Worm (Caenorhabditis elegans): ENCODE results near the gene pccb-1.

Gene pccb-1

DNA sequence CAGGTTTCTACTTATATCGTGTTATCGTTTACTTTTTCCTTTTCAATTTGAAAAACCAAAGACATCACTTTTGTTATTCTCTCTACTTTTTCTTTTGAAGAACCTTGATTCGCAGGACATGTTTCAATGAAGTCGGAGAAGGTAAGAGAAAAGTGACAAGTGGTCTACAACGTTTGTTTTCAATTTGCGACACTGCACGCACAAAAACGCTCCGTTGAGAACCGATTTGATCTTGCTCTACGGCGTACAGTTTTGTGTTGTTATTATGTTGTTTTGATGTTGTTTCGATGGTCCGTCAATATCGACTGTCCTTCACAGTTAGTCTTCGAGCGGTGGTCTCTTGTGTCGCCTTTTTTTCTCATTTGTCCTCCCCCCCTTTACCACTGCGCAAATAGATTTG is at the start of gene pccb-1:
pccb-1 (plus strand) TSS at position 127 of the 400 bp plus-strand sequence.
- no peak for TF ChIP-seq alr-1 (tag; optimal IDR thresholded peaks at IDR 0.05)
- no peak for TF ChIP-seq nhr-21 (tag; optimal IDR thresholded peaks at IDR 0.05)
- TF ChIP-seq mbf-1 (tag; optimal IDR thresholded peaks at IDR 0.05) = no peak

DNA sequence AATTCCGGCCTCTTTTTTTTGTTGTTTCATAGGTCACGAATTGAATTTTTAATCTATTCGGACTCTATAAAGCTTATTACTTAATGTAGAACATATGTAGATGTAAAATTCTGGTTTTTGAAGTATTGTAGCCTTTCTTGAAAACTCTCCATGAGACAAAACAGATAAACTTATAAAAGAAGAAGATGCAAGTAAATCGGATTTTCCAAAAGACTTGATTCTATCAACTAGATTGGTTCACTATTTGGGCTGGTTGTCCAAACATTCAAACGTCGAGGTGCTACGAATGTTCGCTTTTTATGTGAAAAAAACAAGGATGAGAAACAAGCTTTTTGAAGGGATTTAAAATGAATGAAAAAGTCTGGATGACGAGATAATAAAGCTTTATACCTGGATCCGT is 49.3 kb upstream of the pccb-1 start:
- TF ChIP-seq nhr-21 (tag; optimal IDR thresholded peaks at IDR 0.05) (no peak), nhr-12 (tag; optimal IDR thresholded peaks at IDR 0.05) (no peak), fos-1 (tag; optimal IDR thresholded peaks at IDR 0.05) (no peak), ZK546.5 (tag; optimal IDR thresholded peaks at IDR 0.05) (no peak)

DNA sequence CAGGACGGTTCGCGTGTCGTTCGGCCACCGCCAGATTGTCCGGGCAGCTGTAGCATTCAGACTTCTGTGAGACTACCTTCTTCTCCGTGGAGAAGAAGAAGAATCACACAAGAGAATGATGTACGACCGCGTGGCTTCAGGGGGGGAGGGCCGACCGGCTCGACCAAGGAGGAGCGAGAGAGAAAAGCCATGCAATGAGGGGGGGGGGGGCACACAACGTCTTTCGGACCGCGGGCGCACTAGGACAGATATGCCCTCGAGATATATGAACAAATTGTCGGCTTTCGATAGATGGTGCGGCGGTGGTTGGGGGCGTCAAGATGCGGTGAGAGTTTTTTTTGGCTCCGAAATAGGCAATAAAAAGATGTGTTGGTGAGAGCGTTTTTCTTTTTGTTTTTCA is 48.7 kb upstream of the pccb-1 start:
- no peak for TF ChIP-seq C34F6.9 (tag; optimal IDR thresholded peaks at IDR 0.05)
- no peak for TF ChIP-seq fos-1 (tag; optimal IDR thresholded peaks at IDR 0.05)
- TF ChIP-seq dmd-4 (tag; optimal IDR thresholded peaks at IDR 0.05) = no peak
- TF ChIP-seq lin-39 (tag; optimal IDR thresholded peaks at IDR 0.05) = no peak
- no peak for TF ChIP-seq ceh-82 (tag; optimal IDR thresholded peaks at IDR 0.05)
- no peak for TF ChIP-seq peb-1 (tag; optimal IDR thresholded peaks at IDR 0.05)
- no peak for TF ChIP-seq ztf-1 (GFP tag; conservative IDR thresholded peaks at IDR 0.05)
- TF ChIP-seq zag-1 (tag; optimal IDR thresholded peaks at IDR 0.05) = no peak
- no peak for TF ChIP-seq lin-11 (tag; optimal IDR thresholded peaks at IDR 0.05)
- TF ChIP-seq skn-1 (tag; optimal IDR thresholded peaks at IDR 0.05) = no peak
- no peak for TF ChIP-seq snpc-4 (tag; optimal IDR thresholded peaks at IDR 0.05)
- TF ChIP-seq nhr-6 (tag; optimal IDR thresholded peaks at IDR 0.05) = no peak
- no peak for TF ChIP-seq nhr-25 (tag; optimal IDR thresholded peaks at IDR 0.05)
- no peak for TF ChIP-seq elt-3 (tag; optimal IDR thresholded peaks at IDR 0.05)
- TF ChIP-seq mbf-1 (tag; optimal IDR thresholded peaks at IDR 0.05) = no peak
- no peak for TF ChIP-seq blmp-1 (tag; optimal IDR thresholded peaks at IDR 0.05; ENCODE audit: insufficient read depth)
- no peak for TF ChIP-seq Y55F3AM.14 (GFP tag; optimal IDR thresholded peaks at IDR 0.05)
- no peak for TF ChIP-seq nhr-21 (tag; optimal IDR thresholded peaks at IDR 0.05)
- no peak for TF ChIP-seq lin-13 (GFP tag; optimal IDR thresholded peaks at IDR 0.05)

DNA sequence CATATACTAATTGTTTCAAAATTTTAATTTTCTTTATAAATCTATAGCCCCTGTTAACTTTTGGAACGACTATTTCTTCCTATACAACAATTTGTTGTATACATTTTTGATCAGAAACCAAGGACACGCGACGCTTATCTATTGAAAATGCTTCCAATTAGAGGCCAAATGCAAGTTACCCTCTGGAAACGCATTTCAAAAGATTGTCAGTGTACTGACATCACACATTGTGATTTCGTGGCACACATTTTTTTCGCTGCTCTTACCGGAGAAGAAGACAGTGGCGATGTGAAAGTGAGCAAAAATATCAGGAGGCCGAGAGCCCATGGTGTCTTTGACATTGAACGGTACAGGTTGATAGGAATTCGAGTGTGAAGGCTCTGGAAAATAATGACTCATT is 43.9 kb upstream of the pccb-1 start, which contains the start of gene cnnm-3:
cnnm-3 (minus strand) TSS at position 382 of the 400 bp plus-strand sequence.
- TF ChIP-seq aly-2 (tag; optimal IDR thresholded peaks at IDR 0.05) (no peak), lin-39 (tag; optimal IDR thresholded peaks at IDR 0.05) (no peak), lin-13 (GFP tag; optimal IDR thresholded peaks at IDR 0.05) (no peak), nhr-25 (tag; optimal IDR thresholded peaks at IDR 0.05) (no peak)

DNA sequence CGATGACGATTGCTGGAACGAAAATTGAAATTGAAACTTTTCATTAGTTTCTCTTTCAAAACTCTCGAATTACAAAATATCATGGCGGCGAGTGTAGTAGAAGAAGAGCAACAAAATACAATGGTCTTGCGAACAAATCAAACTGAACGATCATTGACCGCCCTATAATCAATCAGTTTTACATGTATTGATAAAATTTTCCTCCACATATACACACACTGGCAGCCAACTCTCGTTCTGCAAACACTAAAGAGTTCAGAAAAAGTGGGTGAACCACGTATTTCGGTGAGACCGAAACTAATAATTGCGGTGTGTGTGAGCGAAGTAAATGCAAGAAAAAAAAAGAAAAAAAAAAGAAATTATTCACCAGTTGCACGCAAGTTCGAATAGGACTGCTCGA is 42.1 kb upstream of the pccb-1 start:
- no peak for TF ChIP-seq Y55F3AM.14 (GFP tag; optimal IDR thresholded peaks at IDR 0.05)
- TF ChIP-seq fos-1 (tag; optimal IDR thresholded peaks at IDR 0.05) = peak; percentile 52
- no peak for TF ChIP-seq unc-39 (tag; optimal IDR thresholded peaks at IDR 0.05)

DNA sequence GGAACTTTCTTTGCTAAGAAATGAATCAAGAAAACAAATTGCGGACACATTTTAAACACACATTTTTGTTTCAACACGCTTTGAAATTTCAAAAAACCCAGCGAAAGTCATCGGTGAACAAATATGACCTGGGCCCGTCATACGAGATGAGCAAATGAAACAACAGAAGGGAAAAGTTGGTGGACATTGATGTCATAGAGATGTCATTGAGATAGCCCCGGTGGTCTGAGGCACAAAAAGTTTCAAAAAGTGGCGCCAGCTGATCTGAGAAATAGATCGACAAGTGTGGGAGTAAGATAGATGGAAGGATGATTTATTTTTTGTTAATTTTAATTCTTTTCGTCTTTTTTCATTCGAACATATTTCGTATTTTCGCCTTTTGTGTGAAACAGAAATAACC is 40.7 kb upstream of the pccb-1 start:
- no peak for TF ChIP-seq unc-39 (tag; optimal IDR thresholded peaks at IDR 0.05)
- TF ChIP-seq R02D3.7 (tag; optimal IDR thresholded peaks at IDR 0.05) = no peak
- no peak for TF ChIP-seq gmeb-1 (tag; optimal IDR thresholded peaks at IDR 0.05)
- TF ChIP-seq ceh-82 (tag; optimal IDR thresholded peaks at IDR 0.05) = no peak
- no peak for TF ChIP-seq nhr-6 (tag; optimal IDR thresholded peaks at IDR 0.05)
- TF ChIP-seq sem-4 (tag; optimal IDR thresholded peaks at IDR 0.05) = no peak
- no peak for TF ChIP-seq lin-11 (tag; optimal IDR thresholded peaks at IDR 0.05)
- no peak for TF ChIP-seq ztf-11 (tag; optimal IDR thresholded peaks at IDR 0.05)
- no peak for TF ChIP-seq crh-2 (tag; optimal IDR thresholded peaks at IDR 0.05)
- no peak for TF ChIP-seq unc-62 (GFP tag; optimal IDR thresholded peaks at IDR 0.05)
- no peak for TF ChIP-seq mbf-1 (tag; optimal IDR thresholded peaks at IDR 0.05)
- no peak for TF ChIP-seq F13H6.1 (tag; optimal IDR thresholded peaks at IDR 0.05)
- TF ChIP-seq blmp-1 (tag; optimal IDR thresholded peaks at IDR 0.05; ENCODE audit: insufficient read depth) = no peak
- TF ChIP-seq lin-39 (tag; optimal IDR thresholded peaks at IDR 0.05) = no peak
- no peak for TF ChIP-seq nhr-12 (tag; optimal IDR thresholded peaks at IDR 0.05)
- no peak for TF ChIP-seq ceh-16 (tag; optimal IDR thresholded peaks at IDR 0.05)
- TF ChIP-seq nhr-237 (tag; optimal IDR thresholded peaks at IDR 0.05) = no peak
- TF ChIP-seq egl-27 (tag; optimal IDR thresholded peaks at IDR 0.05) = no peak
- TF ChIP-seq sma-3 (GFP tag; optimal IDR thresholded peaks at IDR 0.05) = no peak

Data from whole organism, L2 larva.